Worm (Caenorhabditis elegans): ENCODE results near the gene akt-2.
A peak's percentile ranks its signal among the peaks of the same experiment; 100 is the strongest.

akt-2 gene

ce11 chrX:14146740-14147140 is 760 bp upstream of the akt-2 start (continued):
- TF ChIP-seq vab-7 (GFP tag; IDR thresholded peaks at IDR 0.05), result 0 out of 2 replicates have a peak, but pooled peaks have one; percentile 21
- TF ChIP-seq nhr-42 (GFP tag; IDR thresholded peaks at IDR 0.05), result peak; percentile 41; the same call in 1 of the 2 replicates

ce11 chrX:14152644-14153043 is 5.1 kb downstream of the akt-2 start:
- TF ChIP-seq egl-27 (tag; optimal IDR thresholded peaks at IDR 0.05) (no peak), lin-15B (tag; optimal IDR thresholded peaks at IDR 0.05) (no peak), mep-1 (tag; optimal IDR thresholded peaks at IDR 0.05) (no peak), unc-130 (GFP tag; optimal IDR thresholded peaks at IDR 0.05) (no peak), dpl-1 (GFP tag; optimal IDR thresholded peaks at IDR 0.05) (no peak), unc-62 (GFP tag; optimal IDR thresholded peaks at IDR 0.05 in 1 of 2) (peak in 1 of 2 experiments; percentile 90), unc-62 (tag; optimal IDR thresholded peaks at IDR 0.05) (no peak), hlh-30 (tag; optimal IDR thresholded peaks at IDR 0.05; ENCODE audit: insufficient read depth) (no peak)

- TF ChIP-seq nhr-6 (tag; optimal IDR thresholded peaks at IDR 0.05), result no peak
- no peak for TF ChIP-seq arid-1 (GFP tag; conservative IDR thresholded peaks at IDR 0.05)
- no peak for TF ChIP-seq nhr-76 (tag; optimal IDR thresholded peaks at IDR 0.05)
- TF ChIP-seq mes-2 (tag; optimal IDR thresholded peaks at IDR 0.05; ENCODE audit: poor library complexity, severe bottlenecking), result no peak
- no peak for TF ChIP-seq lin-38 (GFP tag; IDR thresholded peaks at IDR 0.05)
- TF ChIP-seq snpc-1.2 (GFP tag; IDR thresholded peaks at IDR 0.05), result no peak
- TF ChIP-seq spr-3 (GFP tag; optimal IDR thresholded peaks at IDR 0.05), result no peak
- TF ChIP-seq ceh-44 (GFP tag; IDR thresholded peaks at IDR 0.05), result no peak
- no peak for TF ChIP-seq zfp-3 (GFP tag; conservative IDR thresholded peaks at IDR 0.05)
- no peak for TF ChIP-seq zip-11 (GFP tag; IDR thresholded peaks at IDR 0.05)
- no peak for TF ChIP-seq unc-39 (tag; optimal IDR thresholded peaks at IDR 0.05)
- TF ChIP-seq attf-4 (tag; optimal IDR thresholded peaks at IDR 0.05), result no peak
- TF ChIP-seq aly-2 (tag; optimal IDR thresholded peaks at IDR 0.05), result no peak
Observed at ce11 chrX:14156913-14157312, 9.4 kb downstream of the akt-2 start, which contains the start of gene ceh-90. Gene ceh-90 (minus strand): TSS chrX:14157013.

ce11 chrX:14161684-14162347 is 14.3 kb downstream of the akt-2 start, which contains the start of gene lgc-25:
Gene lgc-25 (minus strand): TSS chrX:14161734.
- TF ChIP-seq dmd-9 (GFP tag; IDR thresholded peaks at IDR 0.05), result 0 out of 2 replicates have a peak, but pooled peaks have one; percentile 44
- no peak for TF ChIP-seq pqm-1 (tag; optimal IDR thresholded peaks at IDR 0.05)
- peak; percentile 56; the same call in 1 of the 2 replicates for TF ChIP-seq F26F4.8 (GFP tag; conservative IDR thresholded peaks at IDR 0.05)
- peak; percentile 17 for TF ChIP-seq lin-13 (GFP tag; optimal IDR thresholded peaks at IDR 0.05)
- TF ChIP-seq dmd-6 (GFP tag; IDR thresholded peaks at IDR 0.05), result peak; percentile 67
- no peak for TF ChIP-seq fos-1 (tag; optimal IDR thresholded peaks at IDR 0.05)
- TF ChIP-seq mdt-29 (GFP tag; IDR thresholded peaks at IDR 0.05), result peak; percentile 31; the same call in 1 of the 2 replicates
- peak; percentile 16; the same call in 1 of the 2 replicates for TF ChIP-seq D1046.2 (GFP tag; IDR thresholded peaks at IDR 0.05)
- TF ChIP-seq mdl-1 (tag; optimal IDR thresholded peaks at IDR 0.05), result peak in 1 of 2 experiments; percentile 19
- TF ChIP-seq nhr-102 (tag; optimal IDR thresholded peaks at IDR 0.05), result peak; percentile 62
- TF ChIP-seq hmg-1.1 (GFP tag; IDR thresholded peaks at IDR 0.05), result peak; percentile 28; the same call in 1 of the 2 replicates
- no peak for TF ChIP-seq ces-1 (GFP tag; optimal IDR thresholded peaks at IDR 0.05)
- peak; percentile 84 for TF ChIP-seq vab-7 (GFP tag; IDR thresholded peaks at IDR 0.05)
- TF ChIP-seq Y105C5A.15 (GFP tag; IDR thresholded peaks at IDR 0.05), result 0 out of 2 replicates have a peak, but pooled peaks have one; percentile 21
- peak; percentile 12 for TF ChIP-seq lir-3 (tag; optimal IDR thresholded peaks at IDR 0.05)
- TF ChIP-seq daf-16 (GFP tag; optimal IDR thresholded peaks at IDR 0.05), result peak; percentile 47 to 81
- peak; percentile 82 for TF ChIP-seq daf-16 (tag; optimal IDR thresholded peaks at IDR 0.05)
- TF ChIP-seq php-3 (GFP tag; IDR thresholded peaks at IDR 0.05), result peak; percentile 55; the same call in 1 of the 2 replicates
- no peak for TF ChIP-seq nhr-76 (tag; optimal IDR thresholded peaks at IDR 0.05)
- peak; percentile 77 for TF ChIP-seq snpc-1.2 (GFP tag; IDR thresholded peaks at IDR 0.05)
- no peak for TF ChIP-seq skn-1 (tag; optimal IDR thresholded peaks at IDR 0.05)
- TF ChIP-seq lin-1 (GFP tag; IDR thresholded peaks at IDR 0.05), result 0 out of 2 replicates have a peak, but pooled peaks have one; percentile 18
- TF ChIP-seq lim-7 (GFP tag; IDR thresholded peaks at IDR 0.05), result peak; percentile 81
- TF ChIP-seq madf-9 (GFP tag; conservative IDR thresholded peaks at IDR 0.05), result peak; percentile 70
- TF ChIP-seq Y48G9A.11 (GFP tag; IDR thresholded peaks at IDR 0.05), result peak; percentile 50; the same call in 1 of the 2 replicates
- TF ChIP-seq unc-62 (GFP tag; optimal IDR thresholded peaks at IDR 0.05 in 1 of 2), result no peak
- no peak for TF ChIP-seq unc-62 (tag; optimal IDR thresholded peaks at IDR 0.05)
